Worm (Caenorhabditis elegans): Measurements from ENCODE around the gene C04E6.5.

DNA sequence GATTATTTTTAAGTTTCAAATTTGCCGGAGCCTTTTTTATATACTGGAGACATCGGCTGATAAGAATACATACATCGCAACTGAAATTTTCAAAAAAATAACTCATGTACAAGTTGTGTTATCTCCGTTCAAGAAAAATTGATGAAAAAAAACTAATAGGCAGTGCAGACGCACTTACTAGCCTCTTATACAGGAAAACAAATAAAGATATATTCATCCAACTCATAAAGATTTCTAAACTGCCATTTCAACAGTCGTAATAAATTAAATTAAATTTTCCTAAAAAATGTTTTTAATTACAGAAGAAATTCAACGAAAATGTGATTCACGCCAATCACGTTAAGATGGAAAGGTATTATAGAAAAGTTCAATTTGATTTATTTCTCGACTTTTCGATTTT, at the start of gene C04E6.5:
- TF ChIP-seq eyg-1 (tag; optimal IDR thresholded peaks at IDR 0.05), result no peak
- TF ChIP-seq lin-11 (tag; optimal IDR thresholded peaks at IDR 0.05), result no peak
- no peak for TF ChIP-seq ama-1 (optimal IDR thresholded peaks at IDR 0.05)
- TF ChIP-seq mec-3 (tag; optimal IDR thresholded peaks at IDR 0.05; ENCODE audit: borderline replicate concordance), result no peak
- no peak for TF ChIP-seq dmd-4 (tag; optimal IDR thresholded peaks at IDR 0.05; ENCODE audit: borderline replicate concordance)
